Worm (Caenorhabditis elegans): ENCODE results near the gene clec-162.

DNA sequence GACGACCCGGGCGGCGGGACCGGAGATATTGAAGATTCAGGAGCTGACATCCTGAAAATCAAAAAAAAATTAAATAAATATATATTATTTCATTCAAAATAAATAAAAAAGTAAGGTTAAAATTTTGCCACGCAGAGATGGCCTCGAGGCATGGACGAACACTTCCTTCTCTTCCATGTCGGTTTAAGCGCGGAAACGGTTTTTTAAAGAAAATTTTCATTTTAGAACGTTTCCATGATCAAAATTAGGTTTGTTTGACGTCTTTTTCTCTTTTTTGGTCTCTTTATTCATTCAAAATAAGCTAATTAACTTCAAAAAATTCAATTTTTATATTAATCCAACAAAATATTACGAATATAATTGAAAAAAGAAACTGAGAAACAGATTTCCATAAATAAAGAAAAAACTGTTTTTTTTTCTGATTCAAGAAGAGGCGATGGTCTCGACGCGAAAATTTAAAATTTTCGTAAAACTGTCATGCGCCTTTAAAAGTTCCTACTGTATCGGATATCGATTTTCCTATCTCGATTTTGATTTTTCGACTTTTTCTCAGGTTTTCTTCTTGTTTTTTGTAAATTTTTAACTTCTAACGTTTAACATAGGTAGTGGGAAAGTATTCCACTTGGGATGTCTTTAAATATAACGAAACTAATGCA, 37.2 kb upstream of the clec-162 start, which contains the start of gene gcc-2:
- TF ChIP-seq ceh-22 (tag; optimal IDR thresholded peaks at IDR 0.05) (no peak), pha-4 (tag; optimal IDR thresholded peaks at IDR 0.05) (no peak), ets-4 (tag; optimal IDR thresholded peaks at IDR 0.05) (no peak), ama-1 (optimal IDR thresholded peaks at IDR 0.05) (no peak), nhr-11 (tag; optimal IDR thresholded peaks at IDR 0.05) (no peak), pax-1 (tag; optimal IDR thresholded peaks at IDR 0.05) (no peak)

Data from whole organism, late embryonic.